Worm (Caenorhabditis elegans) whole organism, L1 larva: ENCODE measurements around the gene C55A6.11.

Experiments used
- C04F5.9 ChIP-seq: sonication (generic microtip); optimal IDR thresholded peaks from 2 replicates; lab custom pipeline; 2016; ENCODE audit warnings: missing genetic modification characterization, missing compliant biosample characterization
- F16B12.6 ChIP-seq: fragments of 150-350 bp; optimal IDR thresholded peaks from 2 replicates; lab custom pipeline; 2014; ENCODE audit warnings: missing biosample characterization, missing genetic modification characterization
- Y116A8C.19 ChIP-seq: sonication (generic microtip); optimal IDR thresholded peaks from 2 replicates; lab custom pipeline; 2016; ENCODE audit warnings: missing compliant biosample characterization, missing genetic modification characterization, borderline replicate concordance
- blmp-1 ChIP-seq: fragments of 150-350 bp; optimal IDR thresholded peaks from 2 replicates; lab custom pipeline; 2014; ENCODE audit warnings: missing biosample characterization, missing genetic modification characterization
- ceh-63 ChIP-seq: fragments of 200-800 bp; sonication (Bioruptor generic); optimal IDR thresholded peaks from 2 replicates; lab custom pipeline; 2018; ENCODE audit warnings: mild to moderate bottlenecking, missing genetic modification characterization, missing compliant biosample characterization
- ceh-8 ChIP-seq: fragments of 200-800 bp; sonication (Bioruptor generic); optimal IDR thresholded peaks from 2 replicates; lab custom pipeline; 2018; ENCODE audit warnings: mild to moderate bottlenecking, missing genetic modification characterization, moderate library complexity, missing compliant biosample characterization
- ceh-82 ChIP-seq, 3 experiments: fragments of 150-350 bp in 1 of 3; sonication (generic microtip) in 2 of 3; optimal IDR thresholded peaks; 2 replicates each; lab custom pipeline; 2014 to 2017; ENCODE audit warnings: missing biosample characterization in 3 of 3, missing genetic modification characterization in 3 of 3
- ceh-88 ChIP-seq: fragments of 200-800 bp; sonication (Bioruptor generic); IDR thresholded peaks from 2 replicates; pipeline ENCODE4 v1.3.6; 2022; ENCODE audit warnings: missing genetic modification characterization, missing compliant biosample characterization
- ces-1 ChIP-seq: fragments of 150-350 bp; optimal IDR thresholded peaks from 2 replicates; lab custom pipeline; 2014; ENCODE audit warnings: missing biosample characterization, missing genetic modification reagents, missing genetic modification characterization
- efl-1 ChIP-seq, 4 experiments: fragments of 150-350 bp; optimal IDR thresholded peaks in 3 of 4; peaks in 1 of 4; 1 replicate in 1 of 4; 2 replicates in 3 of 4; lab custom pipeline; 2014; ENCODE audit warnings: missing biosample characterization in 2 of 4, missing genetic modification characterization in 2 of 4, missing genetic modification reagents in 2 of 4
- efl-3 ChIP-seq: fragments of 200-800 bp; sonication (Bioruptor generic); optimal IDR thresholded peaks from 2 replicates; lab custom pipeline; 2018; ENCODE audit warnings: mild to moderate bottlenecking, missing genetic modification characterization, missing compliant biosample characterization
- egl-13 ChIP-seq: sonication (generic microtip); optimal IDR thresholded peaks from 2 replicates; lab custom pipeline; 2016; ENCODE audit warnings: missing genotype, missing genetic modification reagents, missing genetic modification characterization, missing compliant biosample characterization
- elt-3 ChIP-seq, 6 experiments: fragments of 150-350 bp in 1 of 6; sonication (generic microtip); optimal IDR thresholded peaks; 2 replicates each; lab custom pipeline; 2017 to 2018; ENCODE audit warnings: missing biosample characterization in 6 of 6, missing genetic modification characterization in 6 of 6, inconsistent platforms in 1 of 6
- ets-5 ChIP-seq: fragments of 200-800 bp; sonication (Bioruptor generic); IDR thresholded peaks from 2 replicates; pipeline ENCODE4 v1.3.6; 2022; ENCODE audit warnings: missing genetic modification characterization, missing compliant biosample characterization
- fkh-4 ChIP-seq: sonication (generic microtip); optimal IDR thresholded peaks from 2 replicates; lab custom pipeline; 2016; ENCODE audit warnings: missing compliant biosample characterization, missing genetic modification characterization, borderline replicate concordance
- fkh-8 ChIP-seq: sonication (generic microtip); optimal IDR thresholded peaks from 2 replicates; lab custom pipeline; 2016; ENCODE audit warnings: mild to moderate bottlenecking, missing genetic modification characterization, missing compliant biosample characterization
- fos-1 ChIP-seq: fragments of 150-350 bp; optimal IDR thresholded peaks from 2 replicates; lab custom pipeline; 2014; ENCODE audit warnings: missing biosample characterization, missing genetic modification characterization
- grh-1 ChIP-seq: fragments of 200-800 bp; sonication (Bioruptor generic); IDR thresholded peaks from 2 replicates; pipeline ENCODE4 v1.3.6; 2022; ENCODE audit warnings: missing genetic modification reagents, missing genetic modification characterization, missing compliant biosample characterization
- hpl-2 ChIP-seq: fragments of 150-350 bp; optimal IDR thresholded peaks from 2 replicates; lab custom pipeline; 2014; ENCODE audit warnings: missing biosample characterization, missing genetic modification reagents, missing genetic modification characterization
- isw-1 ChIP-seq: fragments of 200-800 bp; sonication (Bioruptor generic); IDR thresholded peaks from 2 replicates; pipeline ENCODE4 v1.3.6; 2022; ENCODE audit warnings: missing genetic modification characterization, missing compliant biosample characterization
- lin-14 ChIP-seq: fragments of 200-800 bp; sonication (Bioruptor generic); optimal IDR thresholded peaks from 2 replicates; lab custom pipeline; 2018; ENCODE audit warnings: mild to moderate bottlenecking, missing genetic modification characterization, moderate library complexity, missing compliant biosample characterization
- lin-35 ChIP-seq, 2 experiments: fragments of 150-350 bp; optimal IDR thresholded peaks; 2 replicates each; lab custom pipeline; 2014; ENCODE audit warnings: missing biosample characterization in 2 of 2, missing genetic modification characterization in 2 of 2, missing genetic modification reagents in 2 of 2
- lin-39 ChIP-seq: fragments of 150-350 bp; optimal IDR thresholded peaks from 2 replicates; lab custom pipeline; 2014; ENCODE audit warnings: missing biosample characterization, missing genetic modification reagents, missing genetic modification characterization
- lsy-2 ChIP-seq, 2 experiments: fragments of 150-350 bp; optimal IDR thresholded peaks; 2 replicates each; lab custom pipeline; 2014; ENCODE audit warnings: missing biosample characterization in 2 of 2, missing genetic modification characterization in 2 of 2
- mab-9 ChIP-seq: fragments of 200-800 bp; sonication (Bioruptor generic); IDR thresholded peaks from 2 replicates; pipeline ENCODE4 v1.3.6; 2022; ENCODE audit warnings: missing genetic modification reagents, missing genetic modification characterization, missing compliant biosample characterization
- mdl-1 ChIP-seq, 2 experiments: fragments of 150-350 bp; optimal IDR thresholded peaks; 2 replicates each; lab custom pipeline; 2014 to 2017; ENCODE audit warnings: missing biosample characterization in 2 of 2, missing genetic modification characterization in 2 of 2, inconsistent platforms in 1 of 2
- mef-2 ChIP-seq: fragments of 150-350 bp; optimal IDR thresholded peaks from 2 replicates; lab custom pipeline; 2014; ENCODE audit warnings: missing biosample characterization, missing genetic modification characterization
- mep-1 ChIP-seq: fragments of 150-350 bp; optimal IDR thresholded peaks from 2 replicates; lab custom pipeline; 2014; ENCODE audit warnings: missing biosample characterization, missing genetic modification characterization
- nhr-11 ChIP-seq: fragments of 150-350 bp; optimal IDR thresholded peaks from 2 replicates; lab custom pipeline; 2014; ENCODE audit warnings: missing biosample characterization, missing genetic modification characterization
- nhr-20 ChIP-seq: sonication (generic microtip); optimal IDR thresholded peaks from 2 replicates; lab custom pipeline; 2016; ENCODE audit warnings: mild to moderate bottlenecking, missing genetic modification characterization, missing compliant biosample characterization
- nhr-47 ChIP-seq: sonication (generic microtip); optimal IDR thresholded peaks from 2 replicates; lab custom pipeline; 2016; ENCODE audit warnings: mild to moderate bottlenecking, missing genetic modification characterization, moderate library complexity, missing compliant biosample characterization
- nhr-76 ChIP-seq: sonication (generic microtip); optimal IDR thresholded peaks from 2 replicates; lab custom pipeline; 2017; ENCODE audit warnings: missing biosample characterization, missing genetic modification characterization
- nhr-85 ChIP-seq: sonication (generic microtip); peaks from one replicate; lab custom pipeline; 2016; ENCODE audit warnings: missing genetic modification characterization, inconsistent platforms, missing compliant biosample characterization
- nhr-90 ChIP-seq: sonication (generic microtip); optimal IDR thresholded peaks from 2 replicates; lab custom pipeline; 2016; ENCODE audit warnings: mild to moderate bottlenecking, missing genetic modification characterization, missing compliant biosample characterization; ENCODE audit not compliant: poor library complexity
- pag-3 ChIP-seq: sonication (generic microtip); optimal IDR thresholded peaks from 2 replicates; lab custom pipeline; 2017; ENCODE audit warnings: missing genetic modification characterization, mild to moderate bottlenecking, missing compliant biosample characterization, antibody characterized with exemption, borderline replicate concordance; ENCODE audit not compliant: insufficient read depth
- rnt-1 ChIP-seq: sonication (generic microtip); optimal IDR thresholded peaks from 2 replicates; lab custom pipeline; 2016; ENCODE audit warnings: mild to moderate bottlenecking, missing genetic modification characterization, moderate library complexity, missing compliant biosample characterization
- skn-1 ChIP-seq: fragments of 150-350 bp; optimal IDR thresholded peaks from 2 replicates; lab custom pipeline; 2014; ENCODE audit warnings: missing biosample characterization, missing genetic modification characterization
- snpc-4 ChIP-seq: fragments of 150-350 bp; optimal IDR thresholded peaks from 2 replicates; lab custom pipeline; 2014; ENCODE audit warnings: missing biosample characterization, missing genetic modification characterization
- snu-23 ChIP-seq: sonication (generic microtip); optimal IDR thresholded peaks from 2 replicates; lab custom pipeline; 2016; ENCODE audit warnings: missing genetic modification characterization, missing compliant biosample characterization
- sptf-1 ChIP-seq: fragments of 150-350 bp; optimal IDR thresholded peaks from 2 replicates; lab custom pipeline; 2014; ENCODE audit warnings: missing biosample characterization, missing genetic modification characterization
- sup-37 ChIP-seq: fragments of 200-800 bp; sonication (Bioruptor generic); optimal IDR thresholded peaks from 2 replicates; lab custom pipeline; 2018; ENCODE audit warnings: mild to moderate bottlenecking, missing genetic modification characterization, missing compliant biosample characterization
- swsn-7 ChIP-seq: sonication (generic microtip); optimal IDR thresholded peaks from 2 replicates; lab custom pipeline; 2016; ENCODE audit warnings: missing genetic modification characterization, missing compliant biosample characterization
- tbx-2 ChIP-seq: sonication (generic microtip); optimal IDR thresholded peaks from 2 replicates; lab custom pipeline; 2016; ENCODE audit warnings: missing genetic modification characterization, missing compliant biosample characterization
- tlp-1 ChIP-seq: fragments of 150-350 bp; optimal IDR thresholded peaks from 2 replicates; lab custom pipeline; 2014; ENCODE audit warnings: missing biosample characterization, missing genetic modification characterization
- unc-130 ChIP-seq: fragments of 150-350 bp; optimal IDR thresholded peaks from 2 replicates; lab custom pipeline; 2017; ENCODE audit warnings: missing biosample characterization, missing genetic modification characterization, inconsistent platforms
- unc-30 ChIP-seq: sonication (generic microtip); optimal IDR thresholded peaks from 2 replicates; lab custom pipeline; 2017; ENCODE audit warnings: missing biosample characterization, missing genetic modification characterization
- unc-98 ChIP-seq: fragments of 200-800 bp; sonication (Bioruptor generic); IDR thresholded peaks from 2 replicates; pipeline ENCODE4 v1.3.6; 2022; ENCODE audit warnings: missing genetic modification characterization, missing compliant biosample characterization
- xbp-1 ChIP-seq: sonication (generic microtip); optimal IDR thresholded peaks from 2 replicates; lab custom pipeline; 2016; ENCODE audit warnings: missing genetic modification characterization, missing compliant biosample characterization
- zag-1 ChIP-seq: fragments of 150-350 bp; optimal IDR thresholded peaks from 2 replicates; lab custom pipeline; 2014; ENCODE audit warnings: missing biosample characterization, missing genetic modification characterization

C55A6.11 gene

ce11 chrV:11506347-11506746 is 14.0 kb upstream of the C55A6.11 start (continued):
- no peak for TF ChIP-seq ceh-8 (GFP tag; lab: Kevin White, UChicago)
- no peak for TF ChIP-seq skn-1 (tag; lab: Kevin White, UChicago)
- TF ChIP-seq ces-1, result no peak
- TF ChIP-seq zag-1 (tag; lab: Kevin White, UChicago), result no peak
- no peak for TF ChIP-seq mab-9 (GFP tag; lab: Robert Waterston, UW)
- TF ChIP-seq fkh-8, result no peak
- peak; percentile 40 for TF ChIP-seq snu-23
- no peak for TF ChIP-seq snpc-4 (tag; lab: Kevin White, UChicago)
- no peak for TF ChIP-seq nhr-90 (tag; lab: Kevin White, UChicago)
- no peak for TF ChIP-seq xbp-1 (tag; lab: Kevin White, UChicago)
- TF ChIP-seq swsn-7 (tag; lab: Kevin White, UChicago), result no peak
- no peak for TF ChIP-seq fos-1 (tag; lab: Kevin White, UChicago)
- TF ChIP-seq lsy-2 (tag; optimal IDR thresholded peaks at IDR 0.05; lab: Kevin White, UChicago), result peak; percentile 30 to 56
- no peak for TF ChIP-seq isw-1
- TF ChIP-seq Y116A8C.19 (tag; lab: Kevin White, UChicago), result no peak
- TF ChIP-seq hpl-2 (GFP tag; lab: Kevin White, UChicago), result no peak
- no peak for TF ChIP-seq nhr-11 (tag; lab: Kevin White, UChicago)
- no peak for TF ChIP-seq efl-3
- no peak for TF ChIP-seq mef-2 (tag; lab: Kevin White, UChicago)
- no peak for TF ChIP-seq nhr-76 (tag; lab: Kevin White, UChicago)
- no peak for TF ChIP-seq F16B12.6 (tag; lab: Kevin White, UChicago)
- peak; percentile 33 for TF ChIP-seq nhr-20
- TF ChIP-seq grh-1 (GFP tag; lab: Robert Waterston, UW), result no peak
- peak; percentile 88 for TF ChIP-seq lin-14
- no peak for TF ChIP-seq lin-35 (GFP tag; optimal IDR thresholded peaks at IDR 0.05; lab: Kevin White, UChicago)
- TF ChIP-seq lin-39, result no peak
- peak; percentile 61 for TF ChIP-seq rnt-1 (tag; lab: Kevin White, UChicago)
- no peak for TF ChIP-seq elt-3 (tag; optimal IDR thresholded peaks at IDR 0.05; lab: Kevin White, UChicago)
- TF ChIP-seq unc-130 (tag; lab: Kevin White, UChicago), result peak; percentile 27
- no peak for TF ChIP-seq sup-37
- no peak for TF ChIP-seq tbx-2 (tag; lab: Kevin White, UChicago)
- no peak for TF ChIP-seq egl-13 (tag; lab: Kevin White, UChicago)
- no peak for TF ChIP-seq C04F5.9 (tag; lab: Kevin White, UChicago)
- TF ChIP-seq sptf-1 (tag; lab: Kevin White, UChicago), result no peak
- no peak for TF ChIP-seq unc-30 (tag; lab: Kevin White, UChicago)

DNA sequence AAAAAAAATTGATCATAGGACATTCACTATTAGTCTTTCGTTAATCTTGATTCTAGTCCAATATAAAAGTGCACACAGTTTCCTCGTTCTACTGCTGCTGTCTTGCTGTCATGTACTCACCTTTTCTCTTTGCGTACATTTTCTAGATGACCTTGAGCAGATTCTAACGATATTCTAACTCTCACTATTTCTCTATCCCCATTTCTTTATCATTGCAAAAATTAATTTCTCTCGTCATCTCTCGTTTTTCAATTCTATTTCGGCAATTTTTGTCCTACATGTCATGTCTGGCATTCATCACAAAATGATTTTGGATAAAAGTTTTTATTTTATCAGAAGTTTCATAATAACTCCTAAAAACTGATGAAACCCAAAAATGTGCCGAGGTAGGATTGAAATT is 11.5 kb upstream of the C55A6.11 start, which contains the start of gene ttll-5:
Gene ttll-5, plus strand, starts transcription at position 288 of the 400 bp plus-strand sequence.
- no peak for TF ChIP-seq efl-3
- TF ChIP-seq mdl-1 (tag; optimal IDR thresholded peaks at IDR 0.05; lab: Kevin White, UChicago), result no peak
- no peak for TF ChIP-seq mab-9 (GFP tag; lab: Robert Waterston, UW)
- no peak for TF ChIP-seq grh-1 (GFP tag; lab: Robert Waterston, UW)
- no peak for TF ChIP-seq ceh-88
- TF ChIP-seq ceh-63 (GFP tag; lab: Kevin White, UChicago), result no peak
- TF ChIP-seq ets-5 (GFP tag; lab: Robert Waterston, UW), result no peak
- TF ChIP-seq nhr-20, result peak; percentile 7
- TF ChIP-seq nhr-90 (tag; lab: Kevin White, UChicago), result no peak
- no peak for TF ChIP-seq lin-35 (GFP tag; optimal IDR thresholded peaks at IDR 0.05; lab: Kevin White, UChicago)
- no peak for TF ChIP-seq ceh-82 (tag; optimal IDR thresholded peaks at IDR 0.05; lab: Kevin White, UChicago)
- peak; percentile 77 for TF ChIP-seq nhr-85 (tag; lab: Kevin White, UChicago)
- no peak for TF ChIP-seq tlp-1 (tag; lab: Kevin White, UChicago)
- TF ChIP-seq blmp-1 (tag; lab: Kevin White, UChicago), result peak; percentile 62
- no peak for TF ChIP-seq nhr-47 (tag; lab: Kevin White, UChicago)
- TF ChIP-seq elt-3 (tag; optimal IDR thresholded peaks at IDR 0.05; lab: Kevin White, UChicago), result peak in 3 of 6 experiments; percentile 6 to 62 (median 62)
- TF ChIP-seq ces-1, result no peak
- TF ChIP-seq Y116A8C.19 (tag; lab: Kevin White, UChicago), result no peak
- TF ChIP-seq fkh-4 (tag; lab: Kevin White, UChicago), result no peak
- TF ChIP-seq mep-1, result no peak
- peak; percentile 57 for TF ChIP-seq pag-3 (tag; lab: Kevin White, UChicago)
- TF ChIP-seq skn-1 (tag; lab: Kevin White, UChicago), result peak; percentile 21
- TF ChIP-seq lin-14, result peak; percentile 55
- no peak for TF ChIP-seq egl-13 (tag; lab: Kevin White, UChicago)
- TF ChIP-seq mef-2 (tag; lab: Kevin White, UChicago), result no peak
- TF ChIP-seq hpl-2 (GFP tag; lab: Kevin White, UChicago), result no peak
- TF ChIP-seq snu-23, result peak; percentile 5
- no peak for TF ChIP-seq efl-1 (optimal IDR thresholded peaks at IDR 0.05; lab: Kevin White, UChicago)
- peak in 1 of 2 experiments; percentile 70 for TF ChIP-seq efl-1 (GFP tag; optimal IDR thresholded peaks at IDR 0.05 in 1 of 2; lab: Kevin White, UChicago)
- no peak for TF ChIP-seq unc-30 (tag; lab: Kevin White, UChicago)
- no peak for TF ChIP-seq unc-98 (GFP tag; lab: Robert Waterston, UW)
- no peak for TF ChIP-seq nhr-11 (tag; lab: Kevin White, UChicago)
- no peak for TF ChIP-seq xbp-1 (tag; lab: Kevin White, UChicago)
- TF ChIP-seq sptf-1 (tag; lab: Kevin White, UChicago), result no peak
